Worm (Caenorhabditis elegans) whole organism, L3 larva: Measurements from ENCODE around the gene fbxa-163.

Source experiments
- ZK546.5 ChIP-seq: sonication (generic microtip); optimal IDR thresholded peaks from 2 replicates; lab custom pipeline; 2017; ENCODE audit warnings: missing biosample characterization, missing genetic modification characterization
- aly-2 ChIP-seq: fragments of 150-350 bp; optimal IDR thresholded peaks from 2 replicates; lab custom pipeline; 2014; ENCODE audit warnings: missing biosample characterization, missing genetic modification characterization
- ama-1 ChIP-seq: fragments of 150-350 bp; optimal IDR thresholded peaks from 2 replicates; lab custom pipeline; 2018
- ceh-16 ChIP-seq: sonication (generic microtip); optimal IDR thresholded peaks from 2 replicates; lab custom pipeline; 2017; ENCODE audit warnings: missing biosample characterization, missing genetic modification characterization
- ceh-28 ChIP-seq: fragments of 150-350 bp; optimal IDR thresholded peaks from 2 replicates; lab custom pipeline; 2014; ENCODE audit warnings: missing biosample characterization, missing genetic modification reagents, missing genetic modification characterization
- ceh-82 ChIP-seq: fragments of 150-350 bp; optimal IDR thresholded peaks from 2 replicates; lab custom pipeline; 2014; ENCODE audit warnings: missing biosample characterization, missing genetic modification characterization
- ceh-9 ChIP-seq: sonication (generic microtip); optimal IDR thresholded peaks from 2 replicates; lab custom pipeline; 2018; ENCODE audit warnings: missing biosample characterization, missing genetic modification characterization
- egl-27 ChIP-seq: sonication (generic microtip); optimal IDR thresholded peaks from 4 replicates; lab custom pipeline; 2017; ENCODE audit warnings: missing biosample characterization, missing genetic modification reagents, missing genetic modification characterization
- egl-5 ChIP-seq: fragments of 150-350 bp; optimal IDR thresholded peaks from 2 replicates; lab custom pipeline; 2017; ENCODE audit warnings: missing biosample characterization, missing genetic modification reagents, missing genetic modification characterization, inconsistent platforms
- elt-1 ChIP-seq: fragments of 150-350 bp; optimal IDR thresholded peaks from 2 replicates; lab custom pipeline; 2014; ENCODE audit warnings: missing biosample characterization, missing genetic modification characterization
- elt-2 ChIP-seq: sonication (generic microtip); optimal IDR thresholded peaks from 2 replicates; lab custom pipeline; 2016; ENCODE audit warnings: missing genetic modification reagents, mild to moderate bottlenecking, missing genetic modification characterization, missing compliant biosample characterization
- eor-1 ChIP-seq, 2 experiments: fragments of 150-350 bp; optimal IDR thresholded peaks; 2 replicates each; lab custom pipeline; 2014 to 2018; ENCODE audit warnings: missing biosample characterization in 2 of 2, missing genetic modification characterization in 2 of 2
- fkh-10 ChIP-seq: sonication (generic microtip); optimal IDR thresholded peaks from 2 replicates; lab custom pipeline; 2017; ENCODE audit warnings: missing biosample characterization, missing genetic modification reagents, missing genetic modification characterization
- fos-1 ChIP-seq: fragments of 150-350 bp; optimal IDR thresholded peaks from 2 replicates; lab custom pipeline; 2014; ENCODE audit warnings: missing biosample characterization, missing genetic modification characterization
- hmg-11 ChIP-seq: sonication (generic microtip); optimal IDR thresholded peaks from 2 replicates; lab custom pipeline; 2016; ENCODE audit warnings: missing genetic modification characterization, missing compliant biosample characterization
- jun-1 ChIP-seq: fragments of 150-350 bp; optimal IDR thresholded peaks from 2 replicates; lab custom pipeline; 2014; ENCODE audit warnings: missing biosample characterization, missing genetic modification reagents, missing genetic modification characterization
- lin-15B ChIP-seq: fragments of 150-350 bp; optimal IDR thresholded peaks from 2 replicates; lab custom pipeline; 2014; ENCODE audit warnings: missing biosample characterization, missing genetic modification characterization
- lin-39 ChIP-seq: fragments of 150-350 bp; optimal IDR thresholded peaks from 2 replicates; lab custom pipeline; 2018; ENCODE audit warnings: missing biosample characterization, missing genetic modification reagents, missing genetic modification characterization
- lsy-12 ChIP-seq: sonication (generic microtip); optimal IDR thresholded peaks from 2 replicates; lab custom pipeline; 2016; ENCODE audit warnings: mild to moderate bottlenecking, missing genetic modification characterization, missing compliant biosample characterization
- mml-1 ChIP-seq: fragments of 150-350 bp; sonication (generic microtip); optimal IDR thresholded peaks from 3 replicates; lab custom pipeline; 2014; ENCODE audit warnings: missing biosample characterization, missing genetic modification characterization
- nhr-11 ChIP-seq: fragments of 150-350 bp; optimal IDR thresholded peaks from 2 replicates; lab custom pipeline; 2014; ENCODE audit warnings: missing biosample characterization, missing genetic modification characterization
- nhr-23 ChIP-seq: fragments of 150-350 bp; optimal IDR thresholded peaks from 2 replicates; lab custom pipeline; 2014; ENCODE audit warnings: missing biosample characterization, missing genetic modification reagents, missing genetic modification characterization
- nhr-237 ChIP-seq: fragments of 150-350 bp; optimal IDR thresholded peaks from 2 replicates; lab custom pipeline; 2014; ENCODE audit warnings: missing biosample characterization, missing genetic modification characterization
- nhr-28 ChIP-seq: fragments of 150-350 bp; optimal IDR thresholded peaks from 2 replicates; lab custom pipeline; 2014; ENCODE audit warnings: missing biosample characterization, missing genetic modification characterization
- nhr-43 ChIP-seq: sonication (generic microtip); optimal IDR thresholded peaks from 2 replicates; lab custom pipeline; 2016; ENCODE audit warnings: mild to moderate bottlenecking, missing genetic modification characterization, missing compliant biosample characterization; ENCODE audit not compliant: poor library complexity, severe bottlenecking
- nhr-67 ChIP-seq: fragments of 150-350 bp; optimal IDR thresholded peaks from 2 replicates; lab custom pipeline; 2014; ENCODE audit warnings: missing biosample characterization, missing genetic modification characterization
- nhr-77 ChIP-seq: fragments of 150-350 bp; optimal IDR thresholded peaks from 2 replicates; lab custom pipeline; 2014; ENCODE audit warnings: missing biosample characterization, missing genetic modification characterization
- pha-4 ChIP-seq: fragments of 150-350 bp; optimal IDR thresholded peaks from 2 replicates; lab custom pipeline; 2014; ENCODE audit warnings: missing biosample characterization, missing genetic modification reagents, missing genetic modification characterization
- pqm-1 ChIP-seq: fragments of 150-350 bp; optimal IDR thresholded peaks from 2 replicates; lab custom pipeline; 2017; ENCODE audit warnings: missing biosample characterization, missing genetic modification characterization, inconsistent platforms
- sea-2 ChIP-seq: fragments of 150-350 bp; sonication (generic microtip); optimal IDR thresholded peaks from 4 replicates; lab custom pipeline; 2014; ENCODE audit warnings: missing biosample characterization, missing genetic modification reagents, missing genetic modification characterization
- skn-1 ChIP-seq: fragments of 150-350 bp; optimal IDR thresholded peaks from 2 replicates; lab custom pipeline; 2014; ENCODE audit warnings: missing biosample characterization, missing genetic modification characterization
- snpc-4 ChIP-seq: fragments of 150-350 bp; optimal IDR thresholded peaks from 2 replicates; lab custom pipeline; 2014; ENCODE audit warnings: missing biosample characterization, missing genetic modification characterization
- unc-39 ChIP-seq: sonication (generic microtip); optimal IDR thresholded peaks from 4 replicates; lab custom pipeline; 2017; ENCODE audit warnings: missing biosample characterization, missing genetic modification characterization
- unc-62 ChIP-seq: fragments of 150-350 bp; sonication (generic microtip); optimal IDR thresholded peaks from 4 replicates; lab custom pipeline; 2014; ENCODE audit warnings: missing biosample characterization, missing genetic modification reagents, missing genetic modification characterization
- zag-1 ChIP-seq: fragments of 150-350 bp; optimal IDR thresholded peaks from 2 replicates; lab custom pipeline; 2014; ENCODE audit warnings: missing biosample characterization, missing genetic modification characterization
- ztf-11 ChIP-seq: fragments of 150-350 bp; optimal IDR thresholded peaks from 2 replicates; lab custom pipeline; 2014; ENCODE audit warnings: missing biosample characterization, missing genetic modification characterization
- ztf-4 ChIP-seq: fragments of 150-350 bp; optimal IDR thresholded peaks from 2 replicates; lab custom pipeline; 2014; ENCODE audit warnings: missing biosample characterization, missing genetic modification characterization

Gene fbxa-163

ce11 chrII:1610630-1611029 is at the start of gene fbxa-163:
TSS of gene fbxa-163 (minus strand) at chrII:1610730.
- TF ChIP-seq elt-2 (tag; lab: Kevin White, UChicago) = peak; percentile 5
- no peak for TF ChIP-seq unc-62

DNA sequence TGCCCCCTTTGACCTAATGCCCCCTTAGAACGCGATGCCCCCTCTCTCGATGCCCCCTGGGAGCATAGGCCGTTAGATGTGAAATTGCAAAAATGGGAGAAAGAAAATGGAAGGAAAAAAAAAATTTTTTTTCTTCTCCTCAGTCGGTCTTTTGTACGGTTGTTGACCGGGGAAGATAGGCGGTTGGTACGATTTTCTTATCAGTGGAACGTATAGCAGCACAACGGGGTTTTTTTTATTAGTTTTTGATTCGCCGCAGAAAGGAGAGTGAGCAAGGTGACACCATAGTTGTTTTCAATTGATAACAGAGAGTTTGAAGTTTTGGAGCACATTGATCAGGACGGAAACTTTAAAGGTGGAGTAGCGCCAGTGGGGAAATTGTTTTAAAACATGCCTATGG is 49.2 kb upstream of the fbxa-163 start:
- TF ChIP-seq elt-2 (tag; lab: Kevin White, UChicago) = peak; percentile 84
- peak; percentile 31 for TF ChIP-seq pqm-1 (tag; lab: Kevin White, UChicago)

DNA sequence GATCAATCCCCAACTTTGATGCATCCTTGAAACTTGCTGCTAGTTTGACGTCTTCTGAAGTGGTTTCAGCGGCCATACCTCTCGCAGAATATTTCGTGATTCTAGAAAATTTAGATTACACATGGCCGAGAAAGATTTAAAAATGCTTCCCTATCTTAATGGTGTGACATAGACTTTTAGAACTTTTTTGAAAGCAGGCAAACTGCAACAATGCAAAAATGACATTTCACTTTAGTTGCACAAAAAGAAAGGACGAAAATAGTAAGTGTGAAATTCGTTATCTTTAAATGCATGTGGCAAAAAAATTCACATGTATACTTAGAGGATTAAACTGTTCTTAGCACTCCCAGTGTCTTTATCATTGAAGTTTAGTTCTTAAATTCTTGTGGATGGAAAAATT is 46.7 kb upstream of the fbxa-163 start, which contains the start of gene ZC204.12:
TSS of gene ZC204.12 (minus strand) at position 101 of the 400 bp plus-strand sequence.
- TF ChIP-seq mml-1 (tag; lab: Kevin White, UChicago) = no peak
- no peak for TF ChIP-seq aly-2 (tag; lab: Kevin White, UChicago)
- TF ChIP-seq ceh-16 (tag; lab: Kevin White, UChicago) = no peak
- TF ChIP-seq lin-15B = no peak
- TF ChIP-seq nhr-237 (tag; lab: Kevin White, UChicago) = no peak
- no peak for TF ChIP-seq fkh-10 (GFP tag; lab: Kevin White, UChicago)
- no peak for TF ChIP-seq ceh-9 (tag; lab: Kevin White, UChicago)
- no peak for TF ChIP-seq egl-5 (tag; lab: Kevin White, UChicago)
- no peak for TF ChIP-seq lin-39 (tag; lab: Kevin White, UChicago)
- no peak for TF ChIP-seq nhr-23 (tag; lab: Kevin White, UChicago)
- TF ChIP-seq pqm-1 (tag; lab: Kevin White, UChicago) = no peak
- no peak for TF ChIP-seq snpc-4 (tag; lab: Kevin White, UChicago)
- TF ChIP-seq ceh-82 (tag; lab: Kevin White, UChicago) = no peak
- no peak for TF ChIP-seq nhr-43

ce11 chrII:1654917-1655316 is 44.4 kb upstream of the fbxa-163 start, which contains the start of gene btb-12:
TSS of gene btb-12 (plus strand) at chrII:1655217.
- TF ChIP-seq nhr-77 (tag; lab: Kevin White, UChicago) (no peak), fkh-10 (GFP tag; lab: Kevin White, UChicago) (no peak), elt-2 (tag; lab: Kevin White, UChicago) (no peak), eor-1 (tag; optimal IDR thresholded peaks at IDR 0.05; lab: Kevin White, UChicago) (no peak), egl-5 (tag; lab: Kevin White, UChicago) (no peak), skn-1 (tag; lab: Kevin White, UChicago) (no peak), nhr-28 (tag; lab: Kevin White, UChicago) (no peak), pha-4 (tag; lab: Kevin White, UChicago) (no peak), elt-1 (tag; lab: Kevin White, UChicago) (no peak), ama-1 (lab: Kevin White, UChicago) (no peak), zag-1 (tag; lab: Kevin White, UChicago) (no peak), ZK546.5 (no peak), ztf-4 (tag; lab: Kevin White, UChicago) (no peak), lin-39 (tag; lab: Kevin White, UChicago) (no peak), lin-15B (no peak), egl-27 (tag; lab: Kevin White, UChicago) (no peak), ceh-9 (tag; lab: Kevin White, UChicago) (no peak), nhr-11 (tag; lab: Kevin White, UChicago) (no peak), mml-1 (tag; lab: Kevin White, UChicago) (no peak), jun-1 (no peak)

DNA sequence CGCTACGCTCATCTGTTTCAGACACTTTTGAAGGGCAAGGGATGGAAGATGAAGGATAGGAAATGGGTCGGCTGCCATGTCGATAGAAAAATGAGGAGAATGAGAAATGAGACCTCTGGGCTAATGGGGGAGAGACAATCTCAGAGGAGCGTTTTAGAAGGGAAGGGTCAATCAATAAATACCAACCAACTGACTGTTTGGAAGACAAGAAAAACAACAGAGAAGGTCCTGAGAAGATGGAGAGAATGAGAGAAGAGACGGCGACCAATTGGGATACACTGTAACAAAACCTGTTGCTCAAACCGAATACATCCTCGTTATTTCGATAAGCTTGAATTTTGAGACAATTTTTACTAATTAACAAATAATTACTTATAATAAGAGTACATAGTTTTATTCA is 42.9 kb upstream of the fbxa-163 start, which contains the start of gene fbxb-15:
TSS of gene fbxb-15 (minus strand) at position 101 of the 400 bp plus-strand sequence.
- TF ChIP-seq pqm-1 (tag; lab: Kevin White, UChicago) (no peak), hmg-11 (no peak), nhr-11 (tag; lab: Kevin White, UChicago) (no peak), unc-39 (no peak), skn-1 (tag; lab: Kevin White, UChicago) (no peak), ztf-11 (no peak), nhr-67 (no peak), unc-62 (no peak), eor-1 (tag; optimal IDR thresholded peaks at IDR 0.05; lab: Kevin White, UChicago) (no peak), ztf-4 (tag; lab: Kevin White, UChicago) (no peak), sea-2 (GFP tag; lab: Kevin White, UChicago) (no peak), ceh-82 (tag; lab: Kevin White, UChicago) (no peak), lsy-12 (tag; lab: Kevin White, UChicago) (no peak), fos-1 (no peak), pha-4 (tag; lab: Kevin White, UChicago) (no peak), zag-1 (tag; lab: Kevin White, UChicago) (no peak), ceh-28 (tag; lab: Kevin White, UChicago) (no peak)
